Worm (Caenorhabditis elegans) whole organism, L2 larva: ENCODE data around the gene glb-2.

Experiments
- F13H6.1 ChIP-seq: sonication (generic microtip); optimal IDR thresholded peaks from 2 replicates; lab custom pipeline; 2016; ENCODE audit warnings: missing genetic modification characterization, missing compliant biosample characterization
- R02D3.7 ChIP-seq: fragments of 150-350 bp; optimal IDR thresholded peaks from 2 replicates; lab custom pipeline; 2014; ENCODE audit warnings: missing biosample characterization, missing genetic modification characterization
- Y55F3AM.14 ChIP-seq: fragments of 200-800 bp; sonication (Bioruptor generic); optimal IDR thresholded peaks from 2 replicates; lab custom pipeline; 2018; ENCODE audit warnings: mild to moderate bottlenecking, missing genetic modification characterization, missing compliant biosample characterization
- alr-1 ChIP-seq: fragments of 150-350 bp; optimal IDR thresholded peaks from 2 replicates; lab custom pipeline; 2014; ENCODE audit warnings: missing biosample characterization, missing genetic modification characterization
- ama-1 ChIP-seq: fragments of 150-350 bp; optimal IDR thresholded peaks from 2 replicates; lab custom pipeline; 2018; ENCODE audit warnings: inconsistent platforms
- blmp-1 ChIP-seq: sonication (generic microtip); optimal IDR thresholded peaks from 2 replicates; lab custom pipeline; 2017; ENCODE audit warnings: missing genetic modification characterization, mild to moderate bottlenecking, missing compliant biosample characterization, antibody characterized with exemption, moderate library complexity; ENCODE audit not compliant: insufficient read depth
- ceh-16 ChIP-seq: fragments of 150-350 bp; optimal IDR thresholded peaks from 2 replicates; lab custom pipeline; 2014; ENCODE audit warnings: missing biosample characterization, missing genetic modification characterization
- crh-2 ChIP-seq: sonication (generic microtip); optimal IDR thresholded peaks from 2 replicates; lab custom pipeline; 2017; ENCODE audit warnings: missing biosample characterization, missing genetic modification characterization
- dmd-4 ChIP-seq: sonication (generic microtip); optimal IDR thresholded peaks from 2 replicates; lab custom pipeline; 2017; ENCODE audit warnings: missing biosample characterization, missing genetic modification characterization
- egl-27 ChIP-seq: sonication (generic microtip); optimal IDR thresholded peaks from 3 replicates; lab custom pipeline; 2017; ENCODE audit warnings: missing biosample characterization, missing genetic modification reagents, missing genetic modification characterization
- elt-3 ChIP-seq: sonication (generic microtip); optimal IDR thresholded peaks from 2 replicates; lab custom pipeline; 2017; ENCODE audit warnings: missing biosample characterization, missing genetic modification characterization
- fos-1 ChIP-seq: fragments of 150-350 bp; optimal IDR thresholded peaks from 2 replicates; lab custom pipeline; 2014; ENCODE audit warnings: missing biosample characterization, missing genetic modification characterization
- lin-13 ChIP-seq: fragments of 150-350 bp; optimal IDR thresholded peaks from 2 replicates; lab custom pipeline; 2014; ENCODE audit warnings: missing biosample characterization, missing genetic modification reagents, missing genetic modification characterization
- mab-5 ChIP-seq: fragments of 150-350 bp; optimal IDR thresholded peaks from 2 replicates; lab custom pipeline; 2014; ENCODE audit warnings: missing biosample characterization, missing genetic modification characterization
- mbf-1 ChIP-seq: sonication (generic microtip); optimal IDR thresholded peaks from 2 replicates; lab custom pipeline; 2017; ENCODE audit warnings: missing biosample characterization, missing genetic modification characterization
- nhr-11 ChIP-seq: fragments of 150-350 bp; optimal IDR thresholded peaks from 2 replicates; lab custom pipeline; 2014; ENCODE audit warnings: missing biosample characterization, missing genetic modification characterization
- nhr-129 ChIP-seq: fragments of 150-350 bp; optimal IDR thresholded peaks from 2 replicates; lab custom pipeline; 2014; ENCODE audit warnings: missing biosample characterization, missing genetic modification characterization
- nhr-21 ChIP-seq: fragments of 150-350 bp; optimal IDR thresholded peaks from 2 replicates; lab custom pipeline; 2014; ENCODE audit warnings: missing biosample characterization, missing genetic modification characterization
- nhr-25 ChIP-seq: fragments of 150-350 bp; sonication (generic microtip); optimal IDR thresholded peaks from 3 replicates; lab custom pipeline; 2014; ENCODE audit warnings: missing biosample characterization, missing genetic modification characterization
- nhr-6 ChIP-seq: fragments of 150-350 bp; optimal IDR thresholded peaks from 2 replicates; lab custom pipeline; 2014; ENCODE audit warnings: missing biosample characterization, missing genetic modification characterization
- sem-4 ChIP-seq: fragments of 150-350 bp; optimal IDR thresholded peaks from 2 replicates; lab custom pipeline; 2014; ENCODE audit warnings: missing biosample characterization, missing genetic modification reagents, missing genetic modification characterization
- sma-3 ChIP-seq: sonication (generic microtip); optimal IDR thresholded peaks from 2 replicates; lab custom pipeline; 2016; ENCODE audit warnings: missing genetic modification reagents, missing genetic modification characterization, missing compliant biosample characterization

Gene glb-2

DNA sequence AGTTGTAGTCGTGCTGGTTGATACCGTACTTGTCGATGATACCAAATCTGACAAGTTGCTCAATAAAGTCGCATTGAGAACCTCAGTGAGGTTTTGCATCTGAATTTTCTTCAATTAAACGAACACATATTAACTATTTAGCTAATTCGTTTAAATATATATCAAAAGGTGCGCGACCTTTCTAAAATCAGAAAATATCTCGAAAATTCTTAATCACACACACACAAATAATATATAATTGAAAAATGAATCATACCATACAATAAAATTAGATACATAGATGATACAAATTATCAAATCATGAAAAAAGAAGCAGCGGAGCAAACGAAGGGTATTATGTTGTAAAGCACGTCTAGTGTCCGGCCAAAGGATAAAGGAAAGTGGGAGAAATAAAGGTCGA, 34.8 kb downstream of the glb-2 start, which contains the start of gene D2024.5:
TSS of gene D2024.5 (minus strand) at position 101 of the 400 bp plus-strand sequence.
- TF ChIP-seq crh-2 (tag; lab: Kevin White, UChicago) (no peak), nhr-25 (no peak), nhr-11 (no peak), alr-1 (no peak)

DNA sequence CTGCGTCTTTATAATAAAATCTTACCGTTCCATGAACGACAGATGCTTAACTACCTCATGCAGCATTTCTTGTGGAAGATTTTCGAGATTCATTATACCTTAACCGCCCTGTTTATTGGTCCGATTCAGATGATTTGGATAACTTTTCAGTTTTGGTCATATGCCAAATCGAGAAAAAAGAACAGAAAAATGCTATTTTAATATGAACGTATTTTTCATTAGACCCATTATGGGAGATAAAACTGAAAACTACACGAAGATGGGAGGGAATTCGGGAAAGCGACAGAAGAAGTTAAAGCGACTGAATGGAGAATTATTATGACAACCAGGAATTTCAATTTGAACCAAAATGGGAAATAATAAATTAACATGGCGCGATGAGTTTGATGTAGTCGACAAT, 36.0 kb downstream of the glb-2 start, which contains the start of gene R13A1.10:
TSS of gene R13A1.10 (minus strand) at position 101 of the 400 bp plus-strand sequence.
- no peak for TF ChIP-seq ceh-16
- TF ChIP-seq ama-1 (lab: Kevin White, UChicago), result no peak
- no peak for TF ChIP-seq mab-5
- no peak for TF ChIP-seq lin-13 (GFP tag; lab: Kevin White, UChicago)
- no peak for TF ChIP-seq egl-27 (tag; lab: Kevin White, UChicago)
- no peak for TF ChIP-seq nhr-6 (tag; lab: Kevin White, UChicago)

DNA sequence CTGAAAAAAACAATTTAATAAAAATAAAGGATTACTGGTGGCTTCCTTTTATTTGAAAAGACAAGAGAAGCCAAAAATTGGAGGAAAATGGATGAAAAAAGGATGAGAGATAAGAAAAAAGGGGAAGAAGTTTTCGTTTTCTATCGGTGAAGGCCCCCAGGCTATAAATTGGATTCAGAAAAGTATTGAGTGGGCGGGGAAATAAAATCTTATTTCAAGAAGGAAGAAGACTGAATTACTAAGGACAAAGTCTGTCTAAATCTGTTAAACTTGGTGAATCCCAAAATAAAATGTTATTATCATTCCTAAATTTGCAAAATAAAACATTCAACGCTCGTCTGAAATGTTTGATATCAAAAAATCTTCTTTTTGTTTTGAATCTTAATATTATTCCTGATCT, 40.9 kb downstream of the glb-2 start:
- no peak for TF ChIP-seq nhr-25

DNA sequence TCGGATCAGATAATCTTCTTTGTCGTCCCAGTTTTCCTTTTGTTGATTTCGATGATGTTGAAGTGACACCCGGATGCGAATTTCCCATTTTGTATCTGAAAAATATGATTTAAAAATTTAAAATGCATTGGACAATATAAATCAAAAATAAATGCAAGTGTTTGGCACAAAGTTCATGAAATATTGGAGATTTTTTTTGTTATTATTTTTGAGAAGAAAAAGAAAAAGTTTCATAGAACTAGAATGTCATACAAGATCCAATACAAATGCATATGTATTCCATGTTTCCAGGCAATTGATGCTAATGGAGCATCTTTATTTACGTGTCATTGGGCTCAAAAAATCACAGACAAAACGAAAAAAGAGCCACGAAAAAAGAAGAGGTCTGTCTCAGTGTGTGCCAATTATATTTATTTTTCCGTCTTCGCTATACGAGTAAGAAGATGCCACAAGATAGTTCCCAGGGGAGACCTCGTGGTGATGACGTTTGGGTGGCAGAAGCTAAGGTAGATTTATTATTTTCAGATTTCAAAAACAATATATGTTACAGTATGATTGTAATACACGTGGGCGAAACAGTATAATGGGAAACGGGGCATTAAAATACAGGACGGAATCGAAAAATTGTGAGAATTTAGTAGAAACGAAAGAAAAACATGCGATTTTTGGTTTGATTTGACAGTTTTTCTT, 43.5 kb downstream of the glb-2 start, which contains the start of the genes glb-23 and R13A1.1:
TSS of gene glb-23 (minus strand) at position 101 of the 690 bp plus-strand sequence.
TSS of gene R13A1.1 (plus strand) at position 640 of the 690 bp plus-strand sequence.
- TF ChIP-seq Y55F3AM.14 (no peak), sma-3 (no peak), crh-2 (tag; lab: Kevin White, UChicago) (no peak), mab-5 (no peak), mbf-1 (tag; lab: Kevin White, UChicago) (no peak), ama-1 (lab: Kevin White, UChicago) (no peak), F13H6.1 (tag; lab: Kevin White, UChicago) (no peak), R02D3.7 (tag; lab: Kevin White, UChicago) (no peak), nhr-21 (no peak)

DNA sequence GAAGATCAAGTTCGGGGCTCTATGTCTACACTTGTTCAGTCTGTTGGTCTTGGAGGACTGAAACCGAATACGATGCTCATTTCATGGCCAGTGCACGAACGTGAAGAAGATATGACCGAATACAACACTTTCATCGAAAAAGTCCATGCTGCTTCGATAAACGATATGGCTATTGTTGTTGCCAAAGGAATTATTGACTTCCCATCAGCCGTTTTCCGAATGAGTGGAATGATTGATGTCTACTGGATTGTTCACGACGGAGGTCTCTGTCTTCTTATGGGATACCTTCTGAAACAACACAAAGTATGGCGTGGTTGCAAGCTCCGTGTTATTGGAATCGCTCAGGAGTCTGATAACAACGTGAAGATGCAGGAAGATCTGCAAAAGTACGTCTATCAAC, 46.8 kb downstream of the glb-2 start:
- TF ChIP-seq nhr-25 (no peak), nhr-129 (no peak), nhr-21 (no peak), fos-1 (no peak), dmd-4 (tag; lab: Kevin White, UChicago) (no peak), sem-4 (no peak), elt-3 (tag; lab: Kevin White, UChicago) (no peak), blmp-1 (tag; lab: Kevin White, UChicago) (no peak), egl-27 (tag; lab: Kevin White, UChicago) (no peak), mab-5 (no peak)

DNA sequence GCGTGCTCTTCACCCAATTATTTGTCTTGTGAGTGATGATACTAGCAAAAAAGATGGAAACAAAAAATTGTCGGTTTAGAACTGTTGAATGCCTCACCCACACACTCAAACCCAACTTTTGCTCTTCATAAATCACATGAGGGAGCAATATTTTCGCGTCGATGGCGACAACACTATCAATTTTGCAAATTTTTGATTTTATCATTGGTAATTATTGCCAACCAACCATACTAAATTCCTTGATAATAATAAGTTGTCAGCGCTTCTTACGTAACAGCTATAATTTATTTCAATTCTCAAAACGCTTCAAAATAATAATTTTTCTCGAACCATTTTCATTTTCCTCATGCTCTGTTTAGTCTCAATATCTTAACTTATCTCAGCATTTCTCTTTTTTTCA, 50.3 kb downstream of the glb-2 start:
- TF ChIP-seq sem-4 (no peak), fos-1 (peak; percentile 44)
